Worm (Caenorhabditis elegans): ENCODE measurements around the gene fbxb-39.
"Not testable (repeated sequence)": the region's sequence is repeated elsewhere in the genome, so short reads cannot be mapped to it uniquely, and the experiment has no call there.

Gene fbxb-39

ce11 chrII:1071432-1071831 is 31.1 kb upstream of the fbxb-39 start:
- TF ChIP-seq F13C5.2 (tag; optimal IDR thresholded peaks at IDR 0.05) (no peak), tbx-37 (GFP tag; conservative IDR thresholded peaks at IDR 0.05) (no peak), tbx-11 (GFP tag; IDR thresholded peaks at IDR 0.05) (no peak)

- TF ChIP-seq tbx-11 (GFP tag; IDR thresholded peaks at IDR 0.05) (no peak), aly-1 (tag; optimal IDR thresholded peaks at IDR 0.05) (no peak), pes-1 (GFP tag; IDR thresholded peaks at IDR 0.05) (no peak)
These were observed 30.5 kb upstream of the fbxb-39 start, which contains the start of gene K02E7.12 for ce11 chrII:1070875-1071274. Gene K02E7.12 (plus strand): TSS chrII:1071175.

ce11 chrII:1066907-1067306 is 26.5 kb upstream of the fbxb-39 start, which contains the start of gene K02E7.10:
Gene K02E7.10 (minus strand): TSS chrII:1067007.
- TF ChIP-seq tbx-37 (GFP tag; conservative IDR thresholded peaks at IDR 0.05) (no peak), aly-1 (tag; optimal IDR thresholded peaks at IDR 0.05) (no peak), tbx-11 (GFP tag; IDR thresholded peaks at IDR 0.05) (no peak), ceh-13 (GFP tag; optimal IDR thresholded peaks at IDR 0.05) (no peak), pes-1 (GFP tag; IDR thresholded peaks at IDR 0.05) (no peak)

DNA sequence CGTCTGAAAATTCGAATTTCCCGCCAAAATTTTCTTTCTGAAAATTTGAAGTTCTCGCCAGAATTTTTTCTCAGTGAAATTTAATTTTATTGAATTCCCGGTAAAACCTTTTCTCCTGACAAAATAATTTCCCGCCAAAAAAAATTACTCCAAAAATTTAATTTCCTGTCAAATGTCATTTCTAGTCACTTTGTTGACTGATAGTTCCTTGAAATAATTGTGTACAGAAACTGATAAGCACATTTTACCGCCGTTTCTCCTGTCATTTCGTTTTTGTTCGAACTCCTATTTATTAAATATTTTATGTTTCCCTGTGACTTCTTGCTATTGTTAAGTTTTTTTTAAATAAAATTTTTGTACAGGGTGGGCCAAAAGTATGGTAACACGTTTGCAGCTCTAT is 23.6 kb upstream of the fbxb-39 start:
- TF ChIP-seq pes-1 (GFP tag; IDR thresholded peaks at IDR 0.05) (no peak), B0310.2 (tag; optimal IDR thresholded peaks at IDR 0.05) (no peak), F13C5.2 (tag; optimal IDR thresholded peaks at IDR 0.05) (no peak), aly-1 (tag; optimal IDR thresholded peaks at IDR 0.05) (no peak), sea-1 (GFP tag; conservative IDR thresholded peaks at IDR 0.05) (no peak), tbx-37 (GFP tag; conservative IDR thresholded peaks at IDR 0.05) (no peak), ceh-13 (GFP tag; optimal IDR thresholded peaks at IDR 0.05) (no peak), ceh-36 (tag; optimal IDR thresholded peaks at IDR 0.05) (no peak), hmg-4 (GFP tag; optimal IDR thresholded peaks at IDR 0.05) (no peak), hnd-1 (tag; optimal IDR thresholded peaks at IDR 0.05) (no peak), hmbx-1 (tag; optimal IDR thresholded peaks at IDR 0.05) (no peak), tbx-11 (GFP tag; IDR thresholded peaks at IDR 0.05) (no peak), ama-1 (optimal IDR thresholded peaks at IDR 0.05) (no peak), scrt-1 (GFP tag; IDR thresholded peaks at IDR 0.05) (no peak), ets-7 (tag; optimal IDR thresholded peaks at IDR 0.05) (no peak), flt-1 (GFP tag; IDR thresholded peaks at IDR 0.05) (no peak), tra-4 (tag; optimal IDR thresholded peaks at IDR 0.05) (no peak)

DNA sequence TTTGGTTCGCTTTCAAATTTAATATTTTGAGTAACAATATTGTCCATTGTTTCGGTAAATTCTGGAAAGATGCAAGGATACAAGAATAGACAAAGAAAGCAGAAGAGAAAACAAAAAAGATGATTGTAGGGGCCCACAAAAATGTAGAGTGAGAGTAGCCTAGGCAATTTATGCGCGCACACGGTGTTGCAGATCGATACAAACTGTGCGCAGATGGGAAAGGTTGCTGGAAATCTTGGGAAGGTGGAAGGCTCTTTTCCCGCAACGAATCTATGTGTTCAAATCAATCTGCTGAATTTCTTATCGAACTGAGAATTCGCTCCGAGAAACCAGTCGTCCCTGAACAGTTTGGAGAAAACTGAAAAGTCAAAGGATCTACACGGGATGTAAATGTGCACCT is 20.3 kb upstream of the fbxb-39 start, which contains the start of gene btb-10:
Gene btb-10, minus strand, starts transcription at position 101 of the 400 bp plus-strand sequence.
- not testable (repeated sequence) for TF ChIP-seq aly-1 (tag; optimal IDR thresholded peaks at IDR 0.05); tbx-37 (GFP tag; conservative IDR thresholded peaks at IDR 0.05); hmg-4 (GFP tag; optimal IDR thresholded peaks at IDR 0.05)

- no peak for TF ChIP-seq tbx-37 (GFP tag; conservative IDR thresholded peaks at IDR 0.05)
These were observed 16.5 kb upstream of the fbxb-39 start for ce11 chrII:1056844-1057243.

DNA sequence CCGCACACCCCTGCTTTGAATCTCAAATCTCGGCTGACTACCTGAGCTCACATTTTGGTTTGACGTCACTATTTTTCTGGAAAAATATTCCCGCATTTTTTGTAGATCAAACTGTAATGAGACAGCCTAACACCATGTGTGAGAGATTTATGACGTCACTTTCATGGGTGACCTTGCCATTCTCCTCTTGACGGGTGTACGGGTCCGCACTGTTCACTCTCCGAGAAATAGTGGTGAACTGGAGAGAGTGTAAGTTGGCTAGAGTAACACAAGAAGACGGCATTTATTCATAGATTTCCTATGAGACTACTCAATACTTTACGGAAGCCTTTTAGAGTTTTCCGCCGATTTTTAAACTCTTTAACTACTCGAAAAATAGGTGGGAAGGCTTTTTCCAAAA is 14.4 kb upstream of the fbxb-39 start, which contains the start of gene K02E7.7:
Gene K02E7.7, plus strand, starts transcription at position 301 of the 400 bp plus-strand sequence.
- TF ChIP-seq ama-1 (optimal IDR thresholded peaks at IDR 0.05); ceh-13 (GFP tag; optimal IDR thresholded peaks at IDR 0.05); ceh-36 (tag; optimal IDR thresholded peaks at IDR 0.05): not testable (repeated sequence)

ce11 chrII:1049849-1050248 is 9.5 kb upstream of the fbxb-39 start, which contains the start of gene fbxb-40:
Gene fbxb-40 (minus strand): TSS chrII:1049949.
- TF ChIP-seq tbx-37 (GFP tag; conservative IDR thresholded peaks at IDR 0.05) (no peak), ets-7 (tag; optimal IDR thresholded peaks at IDR 0.05) (no peak), ceh-36 (tag; optimal IDR thresholded peaks at IDR 0.05) (no peak), sea-1 (GFP tag; conservative IDR thresholded peaks at IDR 0.05) (no peak), hnd-1 (tag; optimal IDR thresholded peaks at IDR 0.05) (no peak), flt-1 (GFP tag; IDR thresholded peaks at IDR 0.05) (no peak), hmg-4 (GFP tag; optimal IDR thresholded peaks at IDR 0.05) (no peak), F13C5.2 (tag; optimal IDR thresholded peaks at IDR 0.05) (no peak), aly-1 (tag; optimal IDR thresholded peaks at IDR 0.05) (no peak), tra-4 (tag; optimal IDR thresholded peaks at IDR 0.05) (no peak), scrt-1 (GFP tag; IDR thresholded peaks at IDR 0.05) (no peak), ceh-13 (GFP tag; optimal IDR thresholded peaks at IDR 0.05) (no peak), B0310.2 (tag; optimal IDR thresholded peaks at IDR 0.05) (no peak)

ce11 chrII:1046937-1047336 is 6.6 kb upstream of the fbxb-39 start:
- TF ChIP-seq ceh-36 (tag; optimal IDR thresholded peaks at IDR 0.05) (no peak), B0310.2 (tag; optimal IDR thresholded peaks at IDR 0.05) (no peak), hnd-1 (tag; optimal IDR thresholded peaks at IDR 0.05) (no peak), tbx-11 (GFP tag; IDR thresholded peaks at IDR 0.05) (no peak), sea-1 (GFP tag; conservative IDR thresholded peaks at IDR 0.05) (no peak), F13C5.2 (tag; optimal IDR thresholded peaks at IDR 0.05) (no peak), tbx-37 (GFP tag; conservative IDR thresholded peaks at IDR 0.05) (no peak), pes-1 (GFP tag; IDR thresholded peaks at IDR 0.05) (peak; percentile 19; the same call in 1 of the 2 replicates)

Data from whole organism, early embryonic.